Worm (Caenorhabditis elegans) whole organism, L4 larva: ENCODE measurements around the gene nud-1.

ENCODE experiments used
- F26F4.8 ChIP-seq: fragments of 200-800 bp; sonication (Bioruptor generic); conservative IDR thresholded peaks from 2 replicates; pipeline ENCODE4 v1.3.6; 2022; ENCODE audit warnings: missing genetic modification characterization, missing compliant biosample characterization
- R02D3.7 ChIP-seq: fragments of 150-350 bp; sonication (generic microtip); optimal IDR thresholded peaks from 3 replicates; lab custom pipeline; 2014; ENCODE audit warnings: missing biosample characterization, missing genetic modification characterization
- Y48G9A.11 ChIP-seq: fragments of 200-800 bp; sonication (Bioruptor generic); IDR thresholded peaks from 2 replicates; pipeline ENCODE4 v1.3.6; 2022; ENCODE audit warnings: missing genetic modification reagents, missing genetic modification characterization, missing compliant biosample characterization
- ZK337.2 ChIP-seq: fragments of 200-800 bp; sonication (Bioruptor generic); IDR thresholded peaks from 2 replicates; pipeline ENCODE4 v1.3.6; 2022; ENCODE audit warnings: missing genetic modification reagents, missing genetic modification characterization, missing compliant biosample characterization
- ZK546.5 ChIP-seq, 2 experiments: sonication (generic microtip); optimal IDR thresholded peaks; 2 replicates each; lab custom pipeline; 2017; ENCODE audit warnings: missing biosample characterization in 2 of 2, missing genetic modification characterization in 2 of 2
- aha-1 ChIP-seq: fragments of 150-350 bp; peaks from one replicate; lab custom pipeline; 2014; ENCODE audit warnings: missing biosample characterization, missing genetic modification characterization
- ama-1 ChIP-seq: fragments of 150-350 bp; optimal IDR thresholded peaks from 2 replicates; lab custom pipeline; 2014; ENCODE audit warnings: inconsistent platforms, mixed read lengths
- attf-4 ChIP-seq: sonication (generic microtip); optimal IDR thresholded peaks from 3 replicates; lab custom pipeline; 2017; ENCODE audit warnings: missing biosample characterization, missing genetic modification characterization
- ceh-28 ChIP-seq: fragments of 150-350 bp; optimal IDR thresholded peaks from 2 replicates; lab custom pipeline; 2014; ENCODE audit warnings: missing biosample characterization, missing genetic modification reagents, missing genetic modification characterization
- ceh-44 ChIP-seq: fragments of 200-800 bp; sonication (Bioruptor generic); IDR thresholded peaks from 2 replicates; pipeline ENCODE4 v1.3.6; 2022; ENCODE audit warnings: missing genetic modification reagents, missing genetic modification characterization, missing compliant biosample characterization
- daf-12 ChIP-seq: fragments of 150-350 bp; optimal IDR thresholded peaks from 2 replicates; lab custom pipeline; 2014; ENCODE audit warnings: missing biosample characterization, missing genetic modification reagents, missing genetic modification characterization
- daf-8 ChIP-seq: fragments of 200-800 bp; sonication (Bioruptor generic); IDR thresholded peaks from 2 replicates; pipeline ENCODE4 v1.3.6; 2022; ENCODE audit warnings: missing genetic modification characterization, missing compliant biosample characterization
- dmd-6 ChIP-seq: fragments of 200-800 bp; sonication (Bioruptor generic); IDR thresholded peaks from 2 replicates; pipeline ENCODE4 v1.3.6; 2022; ENCODE audit warnings: missing genetic modification reagents, missing genetic modification characterization, missing compliant biosample characterization
- dve-1 ChIP-seq: sonication (generic microtip); optimal IDR thresholded peaks from 2 replicates; lab custom pipeline; 2017; ENCODE audit warnings: antibody characterized with exemption, mild to moderate bottlenecking, missing genetic modification characterization, missing compliant biosample characterization; ENCODE audit not compliant: insufficient read depth
- fos-1 ChIP-seq: fragments of 150-350 bp; optimal IDR thresholded peaks from 2 replicates; lab custom pipeline; 2014; ENCODE audit warnings: missing biosample characterization, missing genetic modification characterization
- hif-1 ChIP-seq, 2 experiments: sonication (generic microtip); optimal IDR thresholded peaks; 2 replicates each; lab custom pipeline; 2016 to 2017; ENCODE audit warnings: missing compliant biosample characterization in 2 of 2, missing genetic modification characterization in 2 of 2, missing genetic modification reagents in 2 of 2, missing genotype in 2 of 2, mild to moderate bottlenecking in 1 of 2
- hlh-11 ChIP-seq: fragments of 200-800 bp; sonication (Bioruptor generic); optimal IDR thresholded peaks from 2 replicates; lab custom pipeline; 2018; ENCODE audit warnings: mild to moderate bottlenecking, missing genetic modification characterization, missing compliant biosample characterization
- hmg-1.1 ChIP-seq: fragments of 200-800 bp; sonication (Bioruptor generic); IDR thresholded peaks from 2 replicates; pipeline ENCODE4 v1.3.6; 2022; ENCODE audit warnings: missing genetic modification reagents, missing genetic modification characterization, missing compliant biosample characterization
- lin-29 ChIP-seq: fragments of 200-800 bp; sonication (Bioruptor generic); IDR thresholded peaks from 2 replicates; pipeline ENCODE4 v1.3.6; 2022; ENCODE audit warnings: missing genetic modification reagents, missing genetic modification characterization, missing compliant biosample characterization
- lin-39 ChIP-seq: fragments of 150-350 bp; optimal IDR thresholded peaks from 2 replicates; lab custom pipeline; 2014; ENCODE audit warnings: missing biosample characterization, missing genetic modification reagents, missing genetic modification characterization
- lir-3 ChIP-seq: sonication (generic microtip); optimal IDR thresholded peaks from 2 replicates; lab custom pipeline; 2016; ENCODE audit warnings: mild to moderate bottlenecking, missing genetic modification characterization, missing compliant biosample characterization
- madf-5 ChIP-seq, 2 experiments: fragments of 200-800 bp; sonication (Bioruptor generic); IDR thresholded peaks; 2 replicates each; pipeline ENCODE4 v1.3.6; 2022; ENCODE audit warnings: missing compliant biosample characterization in 2 of 2, missing genetic modification characterization in 2 of 2
- mep-1 ChIP-seq: fragments of 150-350 bp; sonication (generic microtip); optimal IDR thresholded peaks from 3 replicates; lab custom pipeline; 2014; ENCODE audit warnings: missing biosample characterization, missing genetic modification characterization
- mes-2 ChIP-seq: sonication (generic microtip); optimal IDR thresholded peaks from 2 replicates; lab custom pipeline; 2016; ENCODE audit warnings: missing genotype, mild to moderate bottlenecking, missing genetic modification characterization, missing compliant biosample characterization; ENCODE audit not compliant: poor library complexity, severe bottlenecking
- mxl-3 ChIP-seq: fragments of 200-800 bp; sonication (Bioruptor generic); optimal IDR thresholded peaks from 2 replicates; lab custom pipeline; 2018; ENCODE audit warnings: mild to moderate bottlenecking, missing genetic modification characterization, missing compliant biosample characterization
- nhr-11 ChIP-seq: fragments of 150-350 bp; optimal IDR thresholded peaks from 2 replicates; lab custom pipeline; 2014; ENCODE audit warnings: missing biosample characterization, missing genetic modification characterization
- nhr-111 ChIP-seq: fragments of 200-800 bp; sonication (Bioruptor generic); optimal IDR thresholded peaks from 2 replicates; lab custom pipeline; 2018; ENCODE audit warnings: mild to moderate bottlenecking, missing genetic modification characterization, missing compliant biosample characterization
- nhr-237 ChIP-seq: sonication (generic microtip); optimal IDR thresholded peaks from 2 replicates; lab custom pipeline; 2017; ENCODE audit warnings: missing biosample characterization, missing genetic modification characterization
- nhr-28 ChIP-seq: fragments of 150-350 bp; optimal IDR thresholded peaks from 2 replicates; lab custom pipeline; 2014; ENCODE audit warnings: missing biosample characterization, missing genetic modification characterization
- nhr-6 ChIP-seq: fragments of 150-350 bp; optimal IDR thresholded peaks from 2 replicates; lab custom pipeline; 2014; ENCODE audit warnings: missing biosample characterization, missing genetic modification characterization
- nhr-77 ChIP-seq: fragments of 150-350 bp; optimal IDR thresholded peaks from 2 replicates; lab custom pipeline; 2014; ENCODE audit warnings: missing biosample characterization, missing genetic modification characterization
- php-3 ChIP-seq: fragments of 200-800 bp; sonication (Bioruptor generic); IDR thresholded peaks from 2 replicates; pipeline ENCODE4 v1.3.6; 2022; ENCODE audit warnings: missing genetic modification reagents, missing genetic modification characterization, missing compliant biosample characterization
- saeg-2 ChIP-seq: fragments of 200-800 bp; sonication (Bioruptor generic); IDR thresholded peaks from 2 replicates; pipeline ENCODE4 v1.3.6; 2022; ENCODE audit warnings: missing genetic modification reagents, missing genetic modification characterization, missing compliant biosample characterization
- snpc-1.2 ChIP-seq: fragments of 200-800 bp; sonication (Bioruptor generic); IDR thresholded peaks from 2 replicates; pipeline ENCODE4 v1.3.6; 2022; ENCODE audit warnings: missing genetic modification reagents, missing genetic modification characterization, missing compliant biosample characterization
- spr-1 ChIP-seq: sonication (generic microtip); optimal IDR thresholded peaks from 2 replicates; lab custom pipeline; 2016; ENCODE audit warnings: mild to moderate bottlenecking, missing genetic modification characterization, missing compliant biosample characterization
- spr-3 ChIP-seq: fragments of 200-800 bp; sonication (Bioruptor generic); optimal IDR thresholded peaks from 2 replicates; lab custom pipeline; 2018; ENCODE audit warnings: mild to moderate bottlenecking, missing genetic modification characterization, missing compliant biosample characterization
- tag-97 ChIP-seq: fragments of 200-800 bp; sonication (Bioruptor generic); IDR thresholded peaks from 2 replicates; pipeline ENCODE4 v1.3.6; 2022; ENCODE audit warnings: missing genetic modification characterization, missing compliant biosample characterization
- tra-1 ChIP-seq: fragments of 200-800 bp; sonication (Bioruptor generic); IDR thresholded peaks from 2 replicates; pipeline ENCODE4 v1.3.6; 2022; ENCODE audit warnings: missing genetic modification reagents, missing genetic modification characterization, missing compliant biosample characterization
- unc-39 ChIP-seq: sonication (generic microtip); optimal IDR thresholded peaks from 2 replicates; lab custom pipeline; 2017; ENCODE audit warnings: missing biosample characterization, missing genetic modification characterization
- zfp-3 ChIP-seq: fragments of 200-800 bp; sonication (Bioruptor generic); conservative IDR thresholded peaks from 2 replicates; pipeline ENCODE4 v1.3.6; 2022; ENCODE audit warnings: missing genetic modification reagents, missing genetic modification characterization, missing compliant biosample characterization

The nud-1 gene

DNA sequence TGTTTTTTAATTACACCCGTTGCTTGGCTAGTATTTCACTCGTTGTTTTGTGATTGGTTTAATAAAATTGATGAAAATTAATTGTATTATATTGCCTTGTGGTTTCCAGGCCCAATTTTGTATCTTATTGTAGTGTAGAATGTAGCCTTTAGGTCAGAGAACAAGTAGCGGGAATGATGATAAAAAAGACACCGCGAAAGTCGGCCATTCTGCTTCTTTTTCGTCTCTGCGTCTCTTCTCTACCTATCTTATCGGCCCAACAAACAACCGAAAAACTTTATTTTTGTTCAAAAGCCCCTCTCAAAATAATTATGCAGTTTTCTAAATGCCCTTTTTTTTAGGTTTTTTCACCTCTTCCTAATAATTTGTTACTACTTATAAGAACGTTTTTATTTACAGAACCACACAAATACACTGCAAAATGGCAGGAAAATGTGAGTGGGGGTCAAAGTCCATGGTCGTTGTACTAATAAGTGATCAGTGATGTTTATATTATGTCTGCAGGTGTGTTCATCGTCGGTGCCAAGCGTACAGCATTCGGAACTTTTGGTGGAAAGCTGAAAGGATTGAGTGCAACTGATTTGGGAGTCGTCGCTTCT lies 3.3 kb downstream of the nud-1 start, which contains the start of gene acaa-2 (continued):
- TF ChIP-seq saeg-2 (GFP tag; lab: Robert Waterston, UW) (no peak), spr-1 (no peak), nhr-6 (peak; percentile 29), hlh-11 (tag; lab: Kevin White, UChicago) (peak; percentile 40), snpc-1.2 (GFP tag; lab: Robert Waterston, UW) (0 out of 2 replicates have a peak, but pooled peaks have one; percentile 36), hmg-1.1 (GFP tag; lab: Robert Waterston, UW) (no peak), mxl-3 (GFP tag; lab: Kevin White, UChicago) (no peak), lin-39 (tag; lab: Kevin White, UChicago) (no peak), zfp-3 (GFP tag; lab: Robert Waterston, UW) (no peak), daf-8 (GFP tag; lab: Robert Waterston, UW) (no peak), fos-1 (no peak), ceh-28 (tag; lab: Kevin White, UChicago) (no peak), nhr-77 (tag; lab: Kevin White, UChicago) (peak; percentile 5), tra-1 (GFP tag; lab: Robert Waterston, UW) (no peak), dmd-6 (GFP tag; lab: Robert Waterston, UW) (peak; percentile 40; the same call in 1 of the 2 replicates), ZK337.2 (no peak), aha-1 (tag; lab: Kevin White, UChicago) (no peak), lir-3 (tag; lab: Kevin White, UChicago) (no peak)

DNA sequence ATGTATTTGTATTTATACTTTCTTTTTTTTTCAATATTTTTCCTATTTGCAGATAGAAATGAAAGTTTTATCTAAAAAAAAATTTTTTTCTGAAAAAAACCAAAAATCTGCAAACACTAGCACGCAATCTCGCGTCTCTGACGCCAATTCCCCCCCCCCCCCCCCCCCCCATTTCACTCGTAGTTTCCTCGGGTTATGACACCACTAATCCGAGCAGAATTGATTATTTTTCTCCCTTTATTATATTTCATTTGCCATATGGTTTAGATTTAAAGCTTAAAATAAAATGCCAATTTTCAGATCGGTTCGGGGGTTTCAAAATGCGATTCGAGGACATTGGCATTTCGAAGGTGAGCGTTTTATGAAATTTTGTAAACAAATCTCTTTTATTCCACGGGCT lies 5.5 kb downstream of the nud-1 start, which contains the start of gene mtm-6:
Gene mtm-6 (plus strand): TSS at position 301 of the 400 bp plus-strand sequence.
- TF ChIP-seq F26F4.8: no peak
- TF ChIP-seq madf-5 (GFP tag; IDR thresholded peaks at IDR 0.05; lab: Robert Waterston, UW): no peak
- TF ChIP-seq nhr-11 (tag; lab: Kevin White, UChicago): no peak
- TF ChIP-seq tra-1 (GFP tag; lab: Robert Waterston, UW): 0 out of 2 replicates have a peak, but pooled peaks have one; percentile 24
- TF ChIP-seq Y48G9A.11 (GFP tag; lab: Robert Waterston, UW): no peak
- no peak for TF ChIP-seq ama-1 (lab: Kevin White, UChicago)
- peak; percentile 44 for TF ChIP-seq mep-1 (tag; lab: Kevin White, UChicago)
- TF ChIP-seq daf-12 (tag; lab: Kevin White, UChicago): no peak
- no peak for TF ChIP-seq nhr-28 (tag; lab: Kevin White, UChicago)
- peak; percentile 17 for TF ChIP-seq dve-1 (tag; lab: Kevin White, UChicago)
- no peak for TF ChIP-seq lin-29 (GFP tag; lab: Robert Waterston, UW)
- no peak for TF ChIP-seq daf-8 (GFP tag; lab: Robert Waterston, UW)
- no peak for TF ChIP-seq nhr-111
- no peak for TF ChIP-seq saeg-2 (GFP tag; lab: Robert Waterston, UW)
- TF ChIP-seq unc-39 (tag; lab: Kevin White, UChicago): no peak
- no peak for TF ChIP-seq spr-3 (GFP tag; lab: Kevin White, UChicago)
- TF ChIP-seq tag-97: no peak
- 0 out of 2 replicates have a peak, but pooled peaks have one; percentile 11 for TF ChIP-seq php-3 (GFP tag; lab: Robert Waterston, UW)
- TF ChIP-seq hif-1 (tag; optimal IDR thresholded peaks at IDR 0.05; lab: Kevin White, UChicago): no peak
- no peak for TF ChIP-seq ceh-44
- TF ChIP-seq R02D3.7 (tag; lab: Kevin White, UChicago): no peak
- no peak for TF ChIP-seq lin-39 (tag; lab: Kevin White, UChicago)
- TF ChIP-seq attf-4: no peak
- no peak for TF ChIP-seq spr-1
- peak; percentile 25 for TF ChIP-seq hlh-11 (tag; lab: Kevin White, UChicago)
- TF ChIP-seq aha-1 (tag; lab: Kevin White, UChicago): no peak
- TF ChIP-seq nhr-237: no peak
- no peak for TF ChIP-seq ZK546.5 (tag; optimal IDR thresholded peaks at IDR 0.05; lab: Kevin White, UChicago)
- no peak for TF ChIP-seq fos-1
- no peak for TF ChIP-seq zfp-3 (GFP tag; lab: Robert Waterston, UW)
- TF ChIP-seq mes-2 (tag; lab: Kevin White, UChicago): no peak
